Comparison of ENCODE assay signal across 1 worm cellular context in the genomic region with DNA sequence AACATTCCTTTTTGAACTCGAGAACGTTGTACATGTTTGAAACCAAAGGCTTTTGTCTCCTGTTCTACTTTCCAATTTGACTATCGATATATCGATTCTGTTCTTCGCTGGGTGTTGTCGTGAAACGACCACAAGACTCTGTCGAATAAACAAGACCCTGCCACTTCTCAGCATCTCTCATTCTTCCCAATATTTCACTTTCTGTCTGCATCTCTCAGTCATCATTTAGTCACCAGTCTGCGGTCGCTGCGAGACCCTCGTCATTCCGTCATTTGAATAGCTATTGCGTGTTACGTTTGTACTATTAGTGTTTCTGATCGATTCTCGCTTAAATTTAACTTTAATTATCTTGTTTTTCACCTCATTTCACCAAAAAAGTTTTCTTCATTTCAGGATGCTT.
TF ChIP-seq lines count a peak whose summit lies in the region.

No protein-coding gene starts in this region.

TF ChIP-seq in whole organism, L4 larva, 104 proteins besides CTCF, POLR2A, EP300 and RAD21 (continued from another document):
- TF ChIP-seq mep-1 (tag; optimal IDR thresholded peaks at IDR 0.05; lab: Kevin White, UChicago) (peak; percentile 88), mes-2 (tag; optimal IDR thresholded peaks at IDR 0.05; lab: Kevin White, UChicago; ENCODE audit: poor library complexity, severe bottlenecking) (peak; percentile 88), daf-16 (GFP tag; optimal IDR thresholded peaks at IDR 0.05; lab: Kevin White, UChicago) (peak; percentile 64 to 73), daf-16 (tag; optimal IDR thresholded peaks at IDR 0.05; lab: Kevin White, UChicago) (peak; percentile 99), D1046.2 (GFP tag; IDR thresholded peaks at IDR 0.05; lab: Robert Waterston, UW) (no peak), lin-15B (tag; optimal IDR thresholded peaks at IDR 0.05; lab: Kevin White, UChicago) (peak; percentile 6), nhr-102 (tag; optimal IDR thresholded peaks at IDR 0.05; lab: Kevin White, UChicago) (peak; percentile 75), T20F7.1 (GFP tag; optimal IDR thresholded peaks at IDR 0.05; lab: Kevin White, UChicago) (peak; percentile 80), rbr-2 (tag; optimal IDR thresholded peaks at IDR 0.05; lab: Kevin White, UChicago) (peak; percentile 93), dmd-6 (GFP tag; IDR thresholded peaks at IDR 0.05; lab: Robert Waterston, UW) (peak; percentile 91), nhr-11 (tag; optimal IDR thresholded peaks at IDR 0.05; lab: Kevin White, UChicago) (peak; percentile 97), T26A8.4 (GFP tag; IDR thresholded peaks at IDR 0.05; lab: Robert Waterston, UW) (peak; percentile 91), ceh-44 (GFP tag; IDR thresholded peaks at IDR 0.05; lab: Robert Waterston, UW) (no peak), snpc-4 (tag; optimal IDR thresholded peaks at IDR 0.05; lab: Kevin White, UChicago) (no peak), nhr-25 (tag; optimal IDR thresholded peaks at IDR 0.05; lab: Kevin White, UChicago; ENCODE audit: borderline replicate concordance, insufficient read depth) (peak; percentile 83), pqm-1 (tag; optimal IDR thresholded peaks at IDR 0.05; lab: Kevin White, UChicago) (peak; percentile 22), zip-2 (tag; optimal IDR thresholded peaks at IDR 0.05; lab: Kevin White, UChicago) (peak; percentile 59), F37D6.2 (tag; optimal IDR thresholded peaks at IDR 0.05; lab: Kevin White, UChicago) (peak; percentile 58), mxl-2 (GFP tag; conservative IDR thresholded peaks at IDR 0.05; lab: Robert Waterston, UW) (no peak), egl-43 (GFP tag; IDR thresholded peaks at IDR 0.05; lab: Robert Waterston, UW) (peak; percentile 81; the same call in 1 of the 2 replicates), nhr-6 (tag; optimal IDR thresholded peaks at IDR 0.05; lab: Kevin White, UChicago) (peak; percentile 89), fos-1 (tag; optimal IDR thresholded peaks at IDR 0.05; lab: Kevin White, UChicago) (no peak), F49E8.2 (tag; optimal IDR thresholded peaks at IDR 0.05; lab: Kevin White, UChicago; ENCODE audit: borderline replicate concordance) (no peak), arid-1 (GFP tag; conservative IDR thresholded peaks at IDR 0.05; lab: Robert Waterston, UW) (peak; percentile 66; the same call in 1 of the 2 replicates), ztf-7 (tag; optimal IDR thresholded peaks at IDR 0.05; lab: Kevin White, UChicago) (peak; percentile 78), dmd-8 (GFP tag; IDR thresholded peaks at IDR 0.05; lab: Robert Waterston, UW) (no peak), gei-8 (GFP tag; optimal IDR thresholded peaks at IDR 0.05; lab: Kevin White, UChicago) (no peak), nhr-41 (GFP tag; IDR thresholded peaks at IDR 0.05; lab: Robert Waterston, UW) (peak; percentile 35; the same call in 1 of the 2 replicates), dmd-9 (GFP tag; IDR thresholded peaks at IDR 0.05; lab: Robert Waterston, UW) (no peak), hmg-1.1 (GFP tag; IDR thresholded peaks at IDR 0.05; lab: Robert Waterston, UW) (peak; percentile 91), saeg-2 (GFP tag; IDR thresholded peaks at IDR 0.05; lab: Robert Waterston, UW) (no peak; the same call in 1 of the 2 replicates), unc-62 (GFP tag; optimal IDR thresholded peaks at IDR 0.05 in 1 of 2; lab: Kevin White, UChicago) (peak in 1 of 2 experiments; percentile 100), unc-62 (tag; optimal IDR thresholded peaks at IDR 0.05; lab: Kevin White, UChicago) (no peak), daf-19 (GFP tag; conservative IDR thresholded peaks at IDR 0.05; lab: Robert Waterston, UW) (peak; percentile 79), nhr-77 (tag; optimal IDR thresholded peaks at IDR 0.05; lab: Kevin White, UChicago) (peak; percentile 87), unc-39 (tag; optimal IDR thresholded peaks at IDR 0.05; lab: Kevin White, UChicago) (no peak)
